Fruit fly (Drosophila melanogaster) whole organism, embryonic: ENCODE results near the gene lute.
A peak's percentile ranks its signal among the peaks of the same experiment; 100 is the strongest.

Source experiments
- Asciz ChIP-seq: fragments of 200-800 bp; sonication (Bioruptor generic); optimal IDR thresholded peaks from 2 replicates; lab custom pipeline; 2017; ENCODE audit warnings: missing biosample characterization, mild to moderate bottlenecking, missing genetic modification characterization, missing genetic modification reagents
- Bteb2 ChIP-seq: fragments of 200-800 bp; sonication (Bioruptor generic); optimal IDR thresholded peaks from 2 replicates; lab custom pipeline; 2016; ENCODE audit warnings: missing biosample characterization, missing genetic modification characterization
- CG10267 ChIP-seq: fragments of 200-800 bp; sonication (Bioruptor generic); optimal IDR thresholded peaks from 2 replicates; lab custom pipeline; 2018; ENCODE audit warnings: missing biosample characterization, mild to moderate bottlenecking, missing genetic modification characterization, moderate library complexity
- CG11093 ChIP-seq: fragments of 200-800 bp; sonication (Bioruptor generic); IDR thresholded peaks from 3 replicates; pipeline ENCODE4 v1.3.6; 2022; ENCODE audit warnings: missing biosample characterization, missing genetic modification characterization
- CG11456 ChIP-seq: fragments of 200-800 bp; sonication (Bioruptor generic); IDR thresholded peaks from 3 replicates; pipeline ENCODE4 v1.3.6; 2022; ENCODE audit warnings: missing biosample characterization, missing genetic modification characterization
- CG12236 ChIP-seq: fragments of 200-800 bp; sonication (Bioruptor generic); optimal IDR thresholded peaks from 2 replicates; lab custom pipeline; 2016; ENCODE audit warnings: missing biosample characterization, missing genetic modification characterization
- CG13296 ChIP-seq: fragments of 200-800 bp; sonication (Bioruptor generic); optimal IDR thresholded peaks from 3 replicates; lab custom pipeline; 2018; ENCODE audit warnings: missing biosample characterization, mild to moderate bottlenecking, missing genetic modification characterization
- CG14860 ChIP-seq: fragments of 200-800 bp; sonication (Bioruptor generic); IDR thresholded peaks from 3 replicates; pipeline ENCODE4 v1.3.6; 2022; ENCODE audit warnings: missing biosample characterization, missing genetic modification characterization; ENCODE audit not compliant: partially characterized antibody
- CG15479 ChIP-seq: fragments of 200-800 bp; sonication (Bioruptor generic); optimal IDR thresholded peaks from 3 replicates; lab custom pipeline; 2019; ENCODE audit warnings: missing biosample characterization, mild to moderate bottlenecking, missing genetic modification characterization, moderate library complexity
- CG1602 ChIP-seq: fragments of 200-800 bp; sonication (Bioruptor generic); optimal IDR thresholded peaks from 3 replicates; lab custom pipeline; 2016; ENCODE audit warnings: missing biosample characterization, missing genetic modification characterization
- CG17802 ChIP-seq: fragments of 200-800 bp; sonication (Bioruptor generic); optimal IDR thresholded peaks from 2 replicates; lab custom pipeline; 2018; ENCODE audit warnings: missing biosample characterization, mild to moderate bottlenecking, missing genetic modification characterization, moderate library complexity
- CG18476 ChIP-seq: fragments of 200-800 bp; sonication (Bioruptor generic); optimal IDR thresholded peaks from 2 replicates; lab custom pipeline; 2016; ENCODE audit warnings: missing biosample characterization, mild to moderate bottlenecking, missing genetic modification characterization
- CG18599 ChIP-seq: fragments of 200-800 bp; sonication (Bioruptor generic); optimal IDR thresholded peaks from 3 replicates; lab custom pipeline; 2017; ENCODE audit warnings: missing biosample characterization, missing genetic modification characterization, mild to moderate bottlenecking, moderate library complexity, missing genetic modification reagents
- CG18764 ChIP-seq: fragments of 200-800 bp; sonication (Bioruptor generic); optimal IDR thresholded peaks from 3 replicates; lab custom pipeline; 2016; ENCODE audit warnings: missing biosample characterization, missing genetic modification characterization
- CG2199 ChIP-seq: fragments of 200-800 bp; sonication (Bioruptor generic); IDR thresholded peaks from 3 replicates; pipeline ENCODE4 v1.3.6; 2022; ENCODE audit warnings: missing biosample characterization, missing genetic modification characterization
- CG2712 ChIP-seq: fragments of 200-800 bp; optimal IDR thresholded peaks from 3 replicates; lab custom pipeline; 2019; ENCODE audit warnings: missing biosample characterization, mild to moderate bottlenecking, missing genetic modification characterization, moderate library complexity
- CG3281 ChIP-seq: fragments of 200-800 bp; sonication (Bioruptor generic); optimal IDR thresholded peaks from 3 replicates; lab custom pipeline; 2017; ENCODE audit warnings: missing biosample characterization, mild to moderate bottlenecking, missing genetic modification characterization
- CG33213 ChIP-seq: fragments of 200-800 bp; sonication (Bioruptor generic); optimal IDR thresholded peaks from 3 replicates; lab custom pipeline; 2016; ENCODE audit warnings: missing biosample characterization, missing genetic modification characterization
- CG33557 ChIP-seq: fragments of 200-800 bp; sonication (Bioruptor generic); optimal IDR thresholded peaks from 2 replicates; lab custom pipeline; 2019; ENCODE audit warnings: missing biosample characterization, mild to moderate bottlenecking, missing genetic modification characterization, moderate library complexity
- CG34376 ChIP-seq: fragments of 200-800 bp; sonication (Bioruptor generic); optimal IDR thresholded peaks from 2 replicates; lab custom pipeline; 2018; ENCODE audit warnings: missing biosample characterization, mild to moderate bottlenecking, missing genetic modification characterization
- CG34422 ChIP-seq: fragments of 200-800 bp; sonication (Bioruptor generic); IDR thresholded peaks from 3 replicates; pipeline ENCODE4 v1.3.6; 2022; ENCODE audit warnings: missing biosample characterization, missing genetic modification characterization
- CG4707 ChIP-seq: fragments of 200-800 bp; sonication (Bioruptor generic); optimal IDR thresholded peaks from 2 replicates; lab custom pipeline; 2018; ENCODE audit warnings: missing biosample characterization, mild to moderate bottlenecking, missing genetic modification characterization, moderate library complexity
- CG6654 ChIP-seq: fragments of 200-800 bp; sonication (Bioruptor generic); optimal IDR thresholded peaks from 2 replicates; lab custom pipeline; 2017; ENCODE audit warnings: missing biosample characterization, mild to moderate bottlenecking, missing genetic modification characterization
- CG6689 ChIP-seq: fragments of 200-800 bp; sonication (Bioruptor generic); IDR thresholded peaks from 2 replicates; pipeline ENCODE4 v1.3.6; 2022; ENCODE audit warnings: missing biosample characterization, missing genetic modification characterization
- CG6791 ChIP-seq: fragments of 200-800 bp; sonication (Bioruptor generic); IDR thresholded peaks from 3 replicates; pipeline ENCODE4 v1.3.6; 2022; ENCODE audit warnings: missing biosample characterization, missing genetic modification characterization; ENCODE audit not compliant: partially characterized antibody
- CG7372 ChIP-seq: fragments of 200-800 bp; sonication (Bioruptor generic); IDR thresholded peaks from 2 replicates; pipeline ENCODE4 v1.3.6; 2022; ENCODE audit warnings: missing biosample characterization, missing genetic modification characterization
- CG8290 ChIP-seq, 3 experiments: fragments of 200-800 bp; sonication (Bioruptor generic); optimal IDR thresholded peaks; 2 replicates each; lab custom pipeline; 2016 to 2019; ENCODE audit warnings: missing biosample characterization in 3 of 3, missing genetic modification characterization in 3 of 3, mild to moderate bottlenecking in 2 of 3, moderate library complexity in 1 of 3
- CG9727 ChIP-seq: fragments of 200-800 bp; sonication (Bioruptor generic); optimal IDR thresholded peaks from 3 replicates; lab custom pipeline; 2017; ENCODE audit warnings: missing biosample characterization, mild to moderate bottlenecking, missing genetic modification characterization
- Dad ChIP-seq: fragments of 200-800 bp; sonication (Bioruptor generic); optimal IDR thresholded peaks from 3 replicates; lab custom pipeline; 2016; ENCODE audit warnings: missing biosample characterization, missing genetic modification characterization
- Fer1 ChIP-seq: fragments of 200-800 bp; sonication (Bioruptor generic); optimal IDR thresholded peaks from 2 replicates; lab custom pipeline; 2017; ENCODE audit warnings: missing biosample characterization, mild to moderate bottlenecking, missing genetic modification characterization
- Nf-YB ChIP-seq: fragments of 200-800 bp; sonication (Bioruptor generic); optimal IDR thresholded peaks from 3 replicates; lab custom pipeline; 2019; ENCODE audit warnings: missing biosample characterization, mild to moderate bottlenecking, missing genetic modification characterization, moderate library complexity
- Optix ChIP-seq: fragments of 200-800 bp; sonication (Bioruptor generic); IDR thresholded peaks from 3 replicates; pipeline ENCODE4 v1.3.6; 2022; ENCODE audit warnings: missing biosample characterization, missing genetic modification characterization
- TFAM ChIP-seq: fragments of 200-800 bp; sonication (Bioruptor generic); optimal IDR thresholded peaks from 2 replicates; lab custom pipeline; 2017; ENCODE audit warnings: missing biosample characterization, missing genetic modification characterization, inconsistent platforms
- Xrp1 ChIP-seq: fragments of 200-800 bp; sonication (Bioruptor generic); IDR thresholded peaks from 2 replicates; pipeline ENCODE4 v1.3.6; 2022; ENCODE audit warnings: missing biosample characterization, missing genetic modification characterization
- btn ChIP-seq: fragments of 200-800 bp; sonication (Bioruptor generic); optimal IDR thresholded peaks from 2 replicates; lab custom pipeline; 2016; ENCODE audit warnings: missing biosample characterization, missing genetic modification characterization
- chinmo ChIP-seq: fragments of 200-800 bp; sonication (Bioruptor generic); IDR thresholded peaks from 4 replicates; pipeline ENCODE4 v1.3.6; 2022; ENCODE audit warnings: missing biosample characterization, missing genetic modification characterization; ENCODE audit not compliant: partially characterized antibody
- cwo ChIP-seq: fragments of 200-800 bp; sonication (Bioruptor generic); optimal IDR thresholded peaks from 3 replicates; lab custom pipeline; 2017; ENCODE audit warnings: missing biosample characterization, missing genetic modification characterization, mild to moderate bottlenecking, moderate library complexity, missing genetic modification reagents
- dmrt11E ChIP-seq: fragments of 200-800 bp; sonication (Bioruptor generic); optimal IDR thresholded peaks from 3 replicates; lab custom pipeline; 2018; ENCODE audit warnings: missing biosample characterization, mild to moderate bottlenecking, missing genetic modification characterization, moderate library complexity
- gem ChIP-seq: fragments of 200-800 bp; sonication (Bioruptor generic); optimal IDR thresholded peaks from 2 replicates; lab custom pipeline; 2019; ENCODE audit warnings: missing biosample characterization, mild to moderate bottlenecking, missing genetic modification characterization, moderate library complexity
- gro ChIP-seq: fragments of 200-800 bp; sonication (Bioruptor generic); optimal IDR thresholded peaks from 2 replicates; lab custom pipeline; 2016; ENCODE audit warnings: missing biosample characterization, missing genetic modification characterization
- nau ChIP-seq: fragments of 200-800 bp; sonication (Bioruptor generic); optimal IDR thresholded peaks from 3 replicates; lab custom pipeline; 2017; ENCODE audit warnings: missing biosample characterization, mild to moderate bottlenecking, missing genetic modification characterization, missing genetic modification reagents
- nmo ChIP-seq: fragments of 200-800 bp; sonication (Bioruptor generic); optimal IDR thresholded peaks from 2 replicates; lab custom pipeline; 2018; ENCODE audit warnings: missing biosample characterization, mild to moderate bottlenecking, missing genetic modification characterization, moderate library complexity
- org-1 ChIP-seq: fragments of 200-800 bp; sonication (Bioruptor generic); optimal IDR thresholded peaks from 2 replicates; lab custom pipeline; 2017; ENCODE audit warnings: missing biosample characterization, missing genetic modification characterization
- peb ChIP-seq: fragments of 200-800 bp; sonication (Bioruptor generic); IDR thresholded peaks from 2 replicates; pipeline ENCODE4 v1.3.6; 2022; ENCODE audit warnings: missing biosample characterization, missing genetic modification characterization
- pros ChIP-seq: fragments of 200-800 bp; sonication (Bioruptor generic); optimal IDR thresholded peaks from 3 replicates; lab custom pipeline; 2019; ENCODE audit warnings: missing biosample characterization, mild to moderate bottlenecking, missing genetic modification characterization, moderate library complexity
- scrt ChIP-seq: fragments of 200-800 bp; sonication (Bioruptor generic); optimal IDR thresholded peaks from 2 replicates; lab custom pipeline; 2018; ENCODE audit warnings: missing biosample characterization, mild to moderate bottlenecking, missing genetic modification characterization, moderate library complexity
- sens-2 ChIP-seq: fragments of 200-800 bp; sonication (Bioruptor generic); IDR thresholded peaks from 2 replicates; pipeline ENCODE4 v1.3.6; 2022; ENCODE audit warnings: missing biosample characterization, missing genetic modification characterization
- sna ChIP-seq: fragments of 200-800 bp; sonication (Bioruptor generic); IDR thresholded peaks from 2 replicates; pipeline ENCODE4 v1.3.6; 2022; ENCODE audit warnings: missing biosample characterization, missing genetic modification characterization; ENCODE audit not compliant: partially characterized antibody
- tna ChIP-seq: fragments of 200-800 bp; sonication (Bioruptor generic); IDR thresholded peaks from 2 replicates; pipeline ENCODE4 v1.3.6; 2022; ENCODE audit warnings: missing biosample characterization, missing genetic modification characterization; ENCODE audit not compliant: partially characterized antibody

The lute gene

dm6 chr3R:17401289-17401752, 21.6 kb downstream of the lute start (continued):
- no peak for TF ChIP-seq sens-2
- no peak for TF ChIP-seq Optix (GFP tag; lab: Robert Waterston, UW)
- TF ChIP-seq CG17802 (tag; lab: Kevin White, UChicago) = peak; percentile 66
- TF ChIP-seq nau (GFP tag; lab: Kevin White, UChicago) = no peak
- TF ChIP-seq CG4707 (GFP tag; lab: Kevin White, UChicago) = no peak
- TF ChIP-seq CG13296 = peak; percentile 14
- peak; percentile 28 for TF ChIP-seq scrt (GFP tag; lab: Kevin White, UChicago)
- peak; percentile 59 for TF ChIP-seq CG18599 (GFP tag; lab: Kevin White, UChicago)
- peak; percentile 22 for TF ChIP-seq CG1602
- TF ChIP-seq CG15479 (GFP tag; lab: Kevin White, UChicago) = no peak
- TF ChIP-seq sna (GFP tag; lab: Robert Waterston, UW) = peak; percentile 63; the same call in 1 of the 2 replicates
- peak; percentile 4 for TF ChIP-seq CG33213 (GFP tag; lab: Kevin White, UChicago)
- peak; percentile 96 for TF ChIP-seq chinmo (GFP tag; lab: Robert Waterston, UW)
- peak; percentile 17 for TF ChIP-seq CG8290 (GFP tag; optimal IDR thresholded peaks at IDR 0.05; lab: Kevin White, UChicago)
- peak in 1 of 2 experiments; percentile 81 for TF ChIP-seq CG8290 (tag; optimal IDR thresholded peaks at IDR 0.05; lab: Kevin White, UChicago)
- TF ChIP-seq tna (GFP tag; lab: Robert Waterston, UW) = peak; percentile 77
- TF ChIP-seq CG11456 = peak; percentile 74
- TF ChIP-seq CG6791 (GFP tag; lab: Robert Waterston, UW) = peak; percentile 85
- TF ChIP-seq btn (GFP tag; lab: Kevin White, UChicago) = no peak
- no peak for TF ChIP-seq CG9727
- TF ChIP-seq CG34376 (GFP tag; lab: Kevin White, UChicago) = no peak
- peak; percentile 17; the same call in 1 of the 2 replicates for TF ChIP-seq Xrp1 (GFP tag; lab: Robert Waterston, UW)
- no peak for TF ChIP-seq Dad
- TF ChIP-seq CG18764 (GFP tag; lab: Kevin White, UChicago) = peak; percentile 9
- TF ChIP-seq nmo (GFP tag; lab: Kevin White, UChicago) = peak; percentile 54
- no peak for TF ChIP-seq cwo (GFP tag; lab: Kevin White, UChicago)
- TF ChIP-seq CG18476 = peak; percentile 23
- no peak for TF ChIP-seq Asciz (GFP tag; lab: Kevin White, UChicago)
- peak; percentile 41 for TF ChIP-seq Fer1
- TF ChIP-seq gem (tag; lab: Kevin White, UChicago) = peak; percentile 80
- TF ChIP-seq pros (GFP tag; lab: Kevin White, UChicago) = no peak
- TF ChIP-seq CG34422 (GFP tag; lab: Robert Waterston, UW) = 0 out of 3 replicates have a peak, but pooled peaks have one; percentile 32
- peak; percentile 51 for TF ChIP-seq gro (GFP tag; lab: Kevin White, UChicago)
- TF ChIP-seq CG3281 (GFP tag; lab: Kevin White, UChicago) = no peak
- no peak for TF ChIP-seq org-1
- no peak for TF ChIP-seq CG33557 (GFP tag; lab: Kevin White, UChicago)
- no peak for TF ChIP-seq peb
- no peak for TF ChIP-seq CG6689 (GFP tag; lab: Robert Waterston, UW)
- peak; percentile 8 for TF ChIP-seq CG12236 (GFP tag; lab: Kevin White, UChicago)
- TF ChIP-seq CG7372 (GFP tag; lab: Robert Waterston, UW) = no peak
- TF ChIP-seq TFAM (GFP tag; lab: Kevin White, UChicago) = no peak
- TF ChIP-seq CG2199 (GFP tag; lab: Robert Waterston, UW) = 0 out of 3 replicates have a peak, but pooled peaks have one; percentile 53
- TF ChIP-seq CG14860 (GFP tag; lab: Robert Waterston, UW) = peak; percentile 74
- TF ChIP-seq CG2712 (tag; lab: Kevin White, UChicago) = peak; percentile 52
- TF ChIP-seq CG11093 (GFP tag; lab: Robert Waterston, UW) = no peak
- peak; percentile 16 for TF ChIP-seq CG10267 (tag; lab: Kevin White, UChicago)
- TF ChIP-seq Bteb2 (GFP tag; lab: Kevin White, UChicago) = peak; percentile 75
- no peak for TF ChIP-seq CG6654 (GFP tag; lab: Kevin White, UChicago)
- TF ChIP-seq dmrt11E (tag; lab: Kevin White, UChicago) = peak; percentile 15
- TF ChIP-seq Nf-YB (GFP tag; lab: Kevin White, UChicago) = peak; percentile 33
